Fruit fly (Drosophila melanogaster) whole organism, adult: Measurements from ENCODE around the gene loaf.

Source experiments
- CG11617 ChIP-seq: fragments of 200-800 bp; sonication (Bioruptor generic); optimal IDR thresholded peaks from 2 replicates; lab custom pipeline; 2017; ENCODE audit warnings: mild to moderate bottlenecking, missing biosample characterization, missing genetic modification reagents, missing genetic modification characterization
- CG12768 ChIP-seq: fragments of 200-800 bp; sonication (Bioruptor generic); optimal IDR thresholded peaks from 2 replicates; lab custom pipeline; 2017; ENCODE audit warnings: missing biosample characterization, missing genetic modification characterization, mild to moderate bottlenecking, moderate library complexity, missing genetic modification reagents
- CG14711 ChIP-seq: fragments of 200-800 bp; sonication (Bioruptor generic); optimal IDR thresholded peaks from 2 replicates; lab custom pipeline; 2018; ENCODE audit warnings: missing biosample characterization, mild to moderate bottlenecking, missing genetic modification characterization, moderate library complexity
- CG1620 ChIP-seq: fragments of 200-800 bp; sonication (Bioruptor generic); optimal IDR thresholded peaks from 2 replicates; lab custom pipeline; 2016; ENCODE audit warnings: missing biosample characterization, missing genetic modification characterization
- CG33017 ChIP-seq: fragments of 200-800 bp; sonication (Bioruptor generic); optimal IDR thresholded peaks from 2 replicates; lab custom pipeline; 2018; ENCODE audit warnings: missing biosample characterization, mild to moderate bottlenecking, missing genetic modification characterization, moderate library complexity
- CG5204 ChIP-seq: fragments of 200-800 bp; sonication (Bioruptor generic); optimal IDR thresholded peaks from 2 replicates; lab custom pipeline; 2016; ENCODE audit warnings: missing biosample characterization, missing genetic modification characterization
- CG7045 ChIP-seq: fragments of 200-800 bp; sonication (Bioruptor generic); optimal IDR thresholded peaks from 2 replicates; lab custom pipeline; 2017; ENCODE audit warnings: missing biosample characterization, mild to moderate bottlenecking, missing genetic modification characterization
- CG7101 ChIP-seq: fragments of 200-800 bp; sonication (Bioruptor generic); optimal IDR thresholded peaks from 2 replicates; lab custom pipeline; 2018; ENCODE audit warnings: missing biosample characterization, mild to moderate bottlenecking, missing genetic modification characterization, moderate library complexity
- Clk ChIP-seq: fragments of 200-800 bp; sonication (Bioruptor generic); optimal IDR thresholded peaks from 2 replicates; lab custom pipeline; 2017; ENCODE audit warnings: missing biosample characterization, missing genetic modification characterization
- Crg-1 ChIP-seq: fragments of 200-800 bp; sonication (Bioruptor generic); optimal IDR thresholded peaks from 2 replicates; lab custom pipeline; 2016; ENCODE audit warnings: missing biosample characterization, missing genetic modification characterization
- Hr96 ChIP-seq: fragments of 200-800 bp; sonication (Bioruptor generic); optimal IDR thresholded peaks from 2 replicates; lab custom pipeline; 2016; ENCODE audit warnings: missing biosample characterization, missing genetic modification characterization
- Mnt ChIP-seq: fragments of 200-800 bp; sonication (Bioruptor generic); optimal IDR thresholded peaks from 2 replicates; lab custom pipeline; 2016; ENCODE audit warnings: missing biosample characterization, mild to moderate bottlenecking, missing genetic modification characterization
- bab1 ChIP-seq: fragments of 200-800 bp; sonication (Bioruptor generic); optimal IDR thresholded peaks from 3 replicates; lab custom pipeline; 2019; ENCODE audit warnings: missing biosample characterization, mild to moderate bottlenecking, missing genetic modification characterization, moderate library complexity
- cic ChIP-seq: fragments of 200-800 bp; sonication (Bioruptor generic); optimal IDR thresholded peaks from 2 replicates; lab custom pipeline; 2017; ENCODE audit warnings: missing biosample characterization, mild to moderate bottlenecking, missing genetic modification characterization, moderate library complexity
- cnc ChIP-seq, 2 experiments: fragments of >200 bp; optimal IDR thresholded peaks; 2 replicates each; lab custom pipeline; 2017
- kay ChIP-seq: fragments of 200-800 bp; sonication (Bioruptor generic); peaks from one replicate; lab custom pipeline; 2016; ENCODE audit warnings: missing biosample characterization, missing genetic modification characterization, borderline replicate concordance
- ovo ChIP-seq: fragments of 200-800 bp; sonication (Bioruptor generic); optimal IDR thresholded peaks from 2 replicates; lab custom pipeline; 2016; ENCODE audit warnings: missing biosample characterization, missing genetic modification characterization
- pad ChIP-seq: fragments of 200-800 bp; sonication (Bioruptor generic); optimal IDR thresholded peaks from 3 replicates; lab custom pipeline; 2017; ENCODE audit warnings: missing biosample characterization, missing genetic modification characterization, mild to moderate bottlenecking, moderate library complexity, missing genetic modification reagents
- tj ChIP-seq: fragments of 200-800 bp; sonication (Bioruptor generic); optimal IDR thresholded peaks from 3 replicates; lab custom pipeline; 2017; ENCODE audit warnings: missing biosample characterization, mild to moderate bottlenecking, missing genetic modification characterization, moderate library complexity
- toe ChIP-seq: fragments of 200-800 bp; sonication (Bioruptor generic); optimal IDR thresholded peaks from 2 replicates; lab custom pipeline; 2016; ENCODE audit warnings: missing biosample characterization, missing genetic modification characterization

Gene loaf

dm6 chr3L:11711789-11712188 is 54.2 kb downstream of the loaf start:
- no peak for TF ChIP-seq Mnt (GFP tag; lab: Kevin White, UChicago)
- TF ChIP-seq cic (GFP tag; lab: Kevin White, UChicago) = no peak
- TF ChIP-seq CG7101 (tag; lab: Kevin White, UChicago) = no peak
- no peak for TF ChIP-seq bab1 (GFP tag; lab: Kevin White, UChicago)
- no peak for TF ChIP-seq Crg-1 (GFP tag; lab: Kevin White, UChicago)
- no peak for TF ChIP-seq CG14711
- TF ChIP-seq CG7045 (GFP tag; lab: Kevin White, UChicago) = no peak
- no peak for TF ChIP-seq ovo (GFP tag; lab: Kevin White, UChicago)
- no peak for TF ChIP-seq toe (GFP tag; lab: Kevin White, UChicago)
- no peak for TF ChIP-seq Hr96 (GFP tag; lab: Kevin White, UChicago)
- no peak for TF ChIP-seq CG5204 (GFP tag; lab: Kevin White, UChicago)
- no peak for TF ChIP-seq CG11617 (GFP tag; lab: Kevin White, UChicago)
- no peak for TF ChIP-seq Clk (GFP tag; lab: Kevin White, UChicago)
- TF ChIP-seq pad (GFP tag; lab: Kevin White, UChicago) = no peak
- TF ChIP-seq CG1620 = no peak
- no peak for TF ChIP-seq cnc (optimal IDR thresholded peaks at IDR 0.05; lab: Kevin White, UChicago)
- no peak for TF ChIP-seq tj (GFP tag; lab: Kevin White, UChicago)
- no peak for TF ChIP-seq CG12768 (GFP tag; lab: Kevin White, UChicago)

dm6 chr3L:11711059-11711628 is 54.8 kb downstream of the loaf start, which contains the start of gene crim:
TSS of gene crim (minus strand) at chr3L:11711386.
- TF ChIP-seq tj (GFP tag; lab: Kevin White, UChicago) (no peak), CG14711 (no peak), CG12768 (GFP tag; lab: Kevin White, UChicago) (no peak), cnc (optimal IDR thresholded peaks at IDR 0.05; lab: Kevin White, UChicago) (no peak), kay (no peak), pad (GFP tag; lab: Kevin White, UChicago) (peak; percentile 18), CG33017 (no peak), Hr96 (GFP tag; lab: Kevin White, UChicago) (no peak), CG1620 (no peak), CG7101 (tag; lab: Kevin White, UChicago) (peak; percentile 18), Crg-1 (GFP tag; lab: Kevin White, UChicago) (peak; percentile 15), CG7045 (GFP tag; lab: Kevin White, UChicago) (no peak), Mnt (GFP tag; lab: Kevin White, UChicago) (peak; percentile 37), toe (GFP tag; lab: Kevin White, UChicago) (no peak), ovo (GFP tag; lab: Kevin White, UChicago) (no peak), cic (GFP tag; lab: Kevin White, UChicago) (peak; percentile 52), CG5204 (GFP tag; lab: Kevin White, UChicago) (no peak), bab1 (GFP tag; lab: Kevin White, UChicago) (peak; percentile 60), Clk (GFP tag; lab: Kevin White, UChicago) (no peak), CG11617 (GFP tag; lab: Kevin White, UChicago) (no peak)

- TF ChIP-seq tj (GFP tag; lab: Kevin White, UChicago) = no peak
- peak; percentile 50 for TF ChIP-seq Mnt (GFP tag; lab: Kevin White, UChicago)
- TF ChIP-seq Hr96 (GFP tag; lab: Kevin White, UChicago) = peak; percentile 3
Observed at dm6 chr3L:11708633-11709116, 57.3 kb downstream of the loaf start, which contains the start of the genes Ccdc56 and mtTFB1. TSS of gene Ccdc56 (plus strand) at chr3L:11708979. TSS of gene mtTFB1 (plus strand) at chr3L:11708979.

- no peak for TF ChIP-seq Clk (GFP tag; lab: Kevin White, UChicago)
- TF ChIP-seq tj (GFP tag; lab: Kevin White, UChicago) = no peak
- TF ChIP-seq CG12768 (GFP tag; lab: Kevin White, UChicago) = peak; percentile 54
- TF ChIP-seq Mnt (GFP tag; lab: Kevin White, UChicago) = no peak
- no peak for TF ChIP-seq CG7101 (tag; lab: Kevin White, UChicago)
- peak; percentile 35 for TF ChIP-seq CG11617 (GFP tag; lab: Kevin White, UChicago)
- no peak for TF ChIP-seq Hr96 (GFP tag; lab: Kevin White, UChicago)
- no peak for TF ChIP-seq CG33017
- TF ChIP-seq cic (GFP tag; lab: Kevin White, UChicago) = peak; percentile 73
- TF ChIP-seq CG14711 = no peak
- peak; percentile 69 for TF ChIP-seq pad (GFP tag; lab: Kevin White, UChicago)
- peak; percentile 77 for TF ChIP-seq bab1 (GFP tag; lab: Kevin White, UChicago)
- TF ChIP-seq cnc (optimal IDR thresholded peaks at IDR 0.05; lab: Kevin White, UChicago) = no peak
Observed at dm6 chr3L:11707978-11708632, 57.9 kb downstream of the loaf start, which contains the start of gene CG11658. TSS of gene CG11658 (minus strand) at chr3L:11708553.

- no peak for TF ChIP-seq ovo (GFP tag; lab: Kevin White, UChicago)
- TF ChIP-seq cnc (optimal IDR thresholded peaks at IDR 0.05; lab: Kevin White, UChicago) = no peak
- TF ChIP-seq CG14711 = no peak
- no peak for TF ChIP-seq CG11617 (GFP tag; lab: Kevin White, UChicago)
- TF ChIP-seq CG33017 = no peak
- no peak for TF ChIP-seq Mnt (GFP tag; lab: Kevin White, UChicago)
- TF ChIP-seq Hr96 (GFP tag; lab: Kevin White, UChicago) = no peak
- no peak for TF ChIP-seq CG7101 (tag; lab: Kevin White, UChicago)
- TF ChIP-seq pad (GFP tag; lab: Kevin White, UChicago) = no peak
- TF ChIP-seq CG12768 (GFP tag; lab: Kevin White, UChicago) = no peak
- TF ChIP-seq kay = no peak
- no peak for TF ChIP-seq bab1 (GFP tag; lab: Kevin White, UChicago)
- no peak for TF ChIP-seq cic (GFP tag; lab: Kevin White, UChicago)
- TF ChIP-seq Crg-1 (GFP tag; lab: Kevin White, UChicago) = no peak
Observed at dm6 chr3L:11704902-11705546, 61.0 kb downstream of the loaf start.
